Fruit fly (Drosophila melanogaster): ENCODE data around the gene CG8952.
"Not testable (repeated sequence)": the region's sequence is repeated elsewhere in the genome, so short reads cannot be mapped to it uniquely, and the experiment has no call there.

DNA sequence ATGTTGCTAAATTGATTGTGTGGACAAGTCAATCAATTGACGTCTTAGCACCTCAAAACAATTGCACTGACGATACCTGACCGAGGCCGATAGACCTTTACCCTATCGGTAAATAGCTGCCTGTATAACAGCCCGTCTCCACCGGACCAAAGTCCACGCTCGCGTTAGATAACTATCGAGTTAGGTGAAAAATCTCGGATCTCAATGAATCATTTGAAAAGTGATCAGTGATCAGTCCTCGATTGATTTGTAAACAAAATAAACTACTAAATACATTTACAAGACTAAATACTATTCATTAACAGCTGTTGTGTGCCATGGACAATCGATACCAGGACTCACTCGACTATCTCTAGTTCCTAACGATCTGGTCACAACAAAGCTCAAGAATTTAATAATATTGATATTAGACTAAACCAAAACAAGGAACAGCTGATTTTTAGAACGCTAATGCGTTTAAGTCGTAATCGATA is 32.9 kb upstream of the CG8952 start, which contains the start of the genes sordd2 and CG15602:
- TF ChIP-seq CG12768 (GFP tag; optimal IDR thresholded peaks at IDR 0.05); cnc (optimal IDR thresholded peaks at IDR 0.05); CG33017 (tag; optimal IDR thresholded peaks at IDR 0.05); bab1 (GFP tag; optimal IDR thresholded peaks at IDR 0.05); CG7045 (GFP tag; optimal IDR thresholded peaks at IDR 0.05); Mnt (GFP tag; optimal IDR thresholded peaks at IDR 0.05); pad (GFP tag; optimal IDR thresholded peaks at IDR 0.05): not testable (repeated sequence)

All from whole organism, adult.